Fruit fly (Drosophila melanogaster) whole organism, embryonic: ENCODE measurements around the gene mEFG1.

ENCODE experiments used
- Ada2b ChIP-seq: fragments of 200-800 bp; sonication (Bioruptor generic); IDR thresholded peaks from 2 replicates; pipeline ENCODE4 v1.3.6; 2022; ENCODE audit warnings: missing biosample characterization, missing genetic modification characterization
- Atf3 ChIP-seq: fragments of 200-800 bp; sonication (Bioruptor generic); optimal IDR thresholded peaks from 3 replicates; lab custom pipeline; 2016; ENCODE audit warnings: missing biosample characterization, missing genetic modification characterization
- CG10209 ChIP-seq: fragments of 200-800 bp; sonication (Bioruptor generic); optimal IDR thresholded peaks from 3 replicates; lab custom pipeline; 2017; ENCODE audit warnings: missing biosample characterization, mild to moderate bottlenecking, missing genetic modification characterization, missing genetic modification reagents
- CG10543 ChIP-seq: fragments of 200-800 bp; sonication (Bioruptor generic); optimal IDR thresholded peaks from 3 replicates; lab custom pipeline; 2017; ENCODE audit warnings: missing biosample characterization, mild to moderate bottlenecking, missing genetic modification characterization, moderate library complexity
- CG11093 ChIP-seq: fragments of 200-800 bp; sonication (Bioruptor generic); IDR thresholded peaks from 3 replicates; pipeline ENCODE4 v1.3.6; 2022; ENCODE audit warnings: missing biosample characterization, missing genetic modification characterization
- CG11456 ChIP-seq: fragments of 200-800 bp; sonication (Bioruptor generic); IDR thresholded peaks from 3 replicates; pipeline ENCODE4 v1.3.6; 2022; ENCODE audit warnings: missing biosample characterization, missing genetic modification characterization
- CG1233 ChIP-seq: fragments of 200-800 bp; sonication (Bioruptor generic); optimal IDR thresholded peaks from 4 replicates; lab custom pipeline; 2018; ENCODE audit warnings: missing biosample characterization, mild to moderate bottlenecking, missing genetic modification characterization
- CG1603 ChIP-seq: fragments of 200-800 bp; sonication (Bioruptor generic); optimal IDR thresholded peaks from 2 replicates; lab custom pipeline; 2019; ENCODE audit warnings: missing biosample characterization, mild to moderate bottlenecking, missing genetic modification characterization, moderate library complexity
- CG18476 ChIP-seq: fragments of 200-800 bp; sonication (Bioruptor generic); optimal IDR thresholded peaks from 2 replicates; lab custom pipeline; 2016; ENCODE audit warnings: missing biosample characterization, mild to moderate bottlenecking, missing genetic modification characterization
- CG2712 ChIP-seq: fragments of 200-800 bp; optimal IDR thresholded peaks from 3 replicates; lab custom pipeline; 2019; ENCODE audit warnings: missing biosample characterization, mild to moderate bottlenecking, missing genetic modification characterization, moderate library complexity
- CG3407 ChIP-seq: fragments of 200-800 bp; sonication (Bioruptor generic); optimal IDR thresholded peaks from 2 replicates; lab custom pipeline; 2018; ENCODE audit warnings: missing biosample characterization, mild to moderate bottlenecking, missing genetic modification characterization
- CG4424 ChIP-seq: fragments of 200-800 bp; sonication (Bioruptor generic); optimal IDR thresholded peaks from 3 replicates; lab custom pipeline; 2016; ENCODE audit warnings: missing biosample characterization, missing genetic modification characterization
- CG8281 ChIP-seq: fragments of 200-800 bp; sonication (Bioruptor generic); optimal IDR thresholded peaks from 2 replicates; lab custom pipeline; 2018; ENCODE audit warnings: missing biosample characterization, mild to moderate bottlenecking, missing genetic modification characterization, moderate library complexity
- CG8944 ChIP-seq: fragments of 200-800 bp; sonication (Bioruptor generic); optimal IDR thresholded peaks from 3 replicates; lab custom pipeline; 2016; ENCODE audit warnings: missing biosample characterization, missing genetic modification characterization
- CHES-1-like ChIP-seq: fragments of 200-800 bp; sonication (Bioruptor generic); optimal IDR thresholded peaks from 2 replicates; lab custom pipeline; 2016; ENCODE audit warnings: missing biosample characterization, missing genetic modification characterization
- Dbx ChIP-seq: fragments of 200-800 bp; sonication (Bioruptor generic); IDR thresholded peaks from 3 replicates; pipeline ENCODE4 v1.3.6; 2022; ENCODE audit warnings: missing biosample characterization, missing genetic modification characterization
- Deaf1 ChIP-seq: fragments of 200-800 bp; optimal IDR thresholded peaks from 3 replicates; lab custom pipeline; 2019; ENCODE audit warnings: missing biosample characterization, mild to moderate bottlenecking, missing genetic modification characterization, moderate library complexity
- Dref ChIP-seq: fragments of 200-800 bp; sonication (Bioruptor generic); IDR thresholded peaks from 2 replicates; pipeline ENCODE4 v1.3.6; 2022; ENCODE audit warnings: missing biosample characterization, missing genetic modification characterization
- Ets65A ChIP-seq: fragments of 200-800 bp; sonication (Bioruptor generic); peaks from one replicate; lab custom pipeline; 2016; ENCODE audit warnings: missing biosample characterization, missing genetic modification characterization
- HHEX ChIP-seq: fragments of 200-800 bp; sonication (Bioruptor generic); optimal IDR thresholded peaks from 3 replicates; lab custom pipeline; 2017; ENCODE audit warnings: missing biosample characterization, mild to moderate bottlenecking, missing genetic modification characterization, missing genetic modification reagents
- HLH54F ChIP-seq: fragments of 200-800 bp; sonication (Bioruptor generic); optimal IDR thresholded peaks from 3 replicates; lab custom pipeline; 2016; ENCODE audit warnings: missing biosample characterization, missing genetic modification characterization
- Hsf ChIP-seq: fragments of 200-800 bp; sonication (Bioruptor generic); optimal IDR thresholded peaks from 3 replicates; lab custom pipeline; 2016; ENCODE audit warnings: missing biosample characterization, missing genetic modification characterization
- Kr ChIP-seq: fragments of 200-800 bp; sonication (Bioruptor generic); optimal IDR thresholded peaks from 2 replicates; lab custom pipeline; 2017; ENCODE audit warnings: missing biosample characterization, mild to moderate bottlenecking, missing genetic modification characterization
- Rfx ChIP-seq: fragments of 200-800 bp; sonication (Bioruptor generic); IDR thresholded peaks from 2 replicates; pipeline ENCODE4 v1.3.6; 2022; ENCODE audit warnings: missing biosample characterization, missing genetic modification characterization
- Scr ChIP-seq: fragments of 200-800 bp; sonication (Bioruptor generic); IDR thresholded peaks from 2 replicates; pipeline ENCODE4 v1.3.6; 2022; ENCODE audit warnings: missing biosample characterization, missing genetic modification characterization; ENCODE audit not compliant: partially characterized antibody
- Sox102F ChIP-seq: fragments of 200-800 bp; sonication (Bioruptor generic); optimal IDR thresholded peaks from 2 replicates; lab custom pipeline; 2018; ENCODE audit warnings: missing biosample characterization, mild to moderate bottlenecking, missing genetic modification characterization, moderate library complexity
- Taf1 ChIP-seq: fragments of 200-800 bp; sonication (Bioruptor generic); IDR thresholded peaks from 2 replicates; pipeline ENCODE4 v1.3.6; 2022; ENCODE audit warnings: missing biosample characterization, missing genetic modification characterization
- Tbp ChIP-seq: fragments of >200 bp; optimal IDR thresholded peaks from 2 replicates; lab custom pipeline; 2018; ENCODE audit warnings: missing biosample characterization, missing genetic modification characterization
- YL-1 ChIP-seq: fragments of 200-800 bp; sonication (Bioruptor generic); optimal IDR thresholded peaks from 3 replicates; lab custom pipeline; 2017; ENCODE audit warnings: missing biosample characterization, mild to moderate bottlenecking, missing genetic modification characterization
- ase ChIP-seq: fragments of 200-800 bp; sonication (Bioruptor generic); IDR thresholded peaks from 3 replicates; pipeline ENCODE4 v1.3.6; 2022; ENCODE audit warnings: missing biosample characterization, missing genetic modification characterization
- ato ChIP-seq: fragments of 200-800 bp; sonication (Bioruptor generic); IDR thresholded peaks from 2 replicates; pipeline ENCODE4 v1.3.6; 2022; ENCODE audit warnings: missing biosample characterization, missing genetic modification characterization; ENCODE audit not compliant: partially characterized antibody
- bab2 ChIP-seq: fragments of 200-800 bp; sonication (Bioruptor generic); optimal IDR thresholded peaks from 2 replicates; lab custom pipeline; 2016; ENCODE audit warnings: missing biosample characterization, missing genetic modification characterization
- dan ChIP-seq: fragments of 200-800 bp; sonication (Bioruptor generic); IDR thresholded peaks from 2 replicates; pipeline ENCODE4 v1.3.6; 2022; ENCODE audit warnings: missing biosample characterization, missing genetic modification characterization
- emc ChIP-seq: fragments of 200-800 bp; sonication (Bioruptor generic); optimal IDR thresholded peaks from 2 replicates; lab custom pipeline; 2016; ENCODE audit warnings: missing biosample characterization, missing genetic modification characterization
- fd3F ChIP-seq: fragments of 200-800 bp; sonication (Bioruptor generic); optimal IDR thresholded peaks from 2 replicates; lab custom pipeline; 2018; ENCODE audit warnings: missing biosample characterization, mild to moderate bottlenecking, missing genetic modification characterization, moderate library complexity
- fu2 ChIP-seq: fragments of 200-800 bp; sonication (Bioruptor generic); optimal IDR thresholded peaks from 2 replicates; lab custom pipeline; 2016; ENCODE audit warnings: missing biosample characterization, missing genetic modification characterization
- gsb ChIP-seq: fragments of 200-800 bp; sonication (Bioruptor generic); IDR thresholded peaks from 2 replicates; pipeline ENCODE4 v1.3.6; 2022; ENCODE audit warnings: missing biosample characterization, missing genetic modification characterization
- her ChIP-seq: fragments of 200-800 bp; sonication (Bioruptor generic); optimal IDR thresholded peaks from 2 replicates; lab custom pipeline; 2016; ENCODE audit warnings: missing biosample characterization, missing genetic modification characterization
- jumu ChIP-seq: fragments of 200-800 bp; sonication (Bioruptor generic); optimal IDR thresholded peaks from 3 replicates; lab custom pipeline; 2016; ENCODE audit warnings: missing biosample characterization, missing genetic modification characterization
- knrl ChIP-seq: fragments of 200-800 bp; sonication (Bioruptor generic); IDR thresholded peaks from 3 replicates; pipeline ENCODE4 v1.3.6; 2022; ENCODE audit warnings: missing biosample characterization, missing genetic modification characterization; ENCODE audit not compliant: partially characterized antibody
- nau ChIP-seq: fragments of 200-800 bp; sonication (Bioruptor generic); optimal IDR thresholded peaks from 3 replicates; lab custom pipeline; 2017; ENCODE audit warnings: missing biosample characterization, mild to moderate bottlenecking, missing genetic modification characterization, missing genetic modification reagents
- nom ChIP-seq: fragments of 200-800 bp; sonication (Bioruptor generic); optimal IDR thresholded peaks from 2 replicates; lab custom pipeline; 2017; ENCODE audit warnings: missing biosample characterization, missing genetic modification characterization, mild to moderate bottlenecking, moderate library complexity, missing genetic modification reagents
- odd ChIP-seq: fragments of 200-800 bp; sonication (Bioruptor generic); optimal IDR thresholded peaks from 2 replicates; lab custom pipeline; 2017; ENCODE audit warnings: missing biosample characterization, mild to moderate bottlenecking, missing genetic modification characterization
- psq ChIP-seq: fragments of 200-800 bp; sonication (Bioruptor generic); optimal IDR thresholded peaks from 2 replicates; lab custom pipeline; 2017; ENCODE audit warnings: missing biosample characterization, missing genetic modification characterization
- schlank ChIP-seq: fragments of 200-800 bp; sonication (Bioruptor generic); optimal IDR thresholded peaks from 2 replicates; lab custom pipeline; 2018; ENCODE audit warnings: missing biosample characterization, mild to moderate bottlenecking, missing genetic modification characterization
- sd ChIP-seq: fragments of 200-800 bp; sonication (Bioruptor generic); optimal IDR thresholded peaks from 3 replicates; lab custom pipeline; 2018; ENCODE audit warnings: missing biosample characterization, mild to moderate bottlenecking, missing genetic modification characterization, moderate library complexity
- tio ChIP-seq: fragments of 200-800 bp; sonication (Bioruptor generic); optimal IDR thresholded peaks from 2 replicates; lab custom pipeline; 2017; ENCODE audit warnings: missing biosample characterization, missing genetic modification characterization, inconsistent platforms
- toy ChIP-seq: fragments of 200-800 bp; sonication (Bioruptor generic); IDR thresholded peaks from 2 replicates; pipeline ENCODE4 v1.3.6; 2022; ENCODE audit warnings: missing biosample characterization, missing genetic modification characterization
- twi ChIP-seq: fragments of 200-800 bp; optimal IDR thresholded peaks from 2 replicates; lab custom pipeline; 2019; ENCODE audit warnings: missing biosample characterization, mild to moderate bottlenecking, missing genetic modification characterization, moderate library complexity
- wek ChIP-seq: fragments of 200-800 bp; sonication (Bioruptor generic); optimal IDR thresholded peaks from 3 replicates; lab custom pipeline; 2018; ENCODE audit warnings: missing biosample characterization, mild to moderate bottlenecking, missing genetic modification characterization, moderate library complexity
- wor ChIP-seq: fragments of 200-800 bp; sonication (Bioruptor generic); IDR thresholded peaks from 2 replicates; pipeline ENCODE4 v1.3.6; 2022; ENCODE audit warnings: missing biosample characterization, missing genetic modification characterization

The mEFG1 gene

DNA sequence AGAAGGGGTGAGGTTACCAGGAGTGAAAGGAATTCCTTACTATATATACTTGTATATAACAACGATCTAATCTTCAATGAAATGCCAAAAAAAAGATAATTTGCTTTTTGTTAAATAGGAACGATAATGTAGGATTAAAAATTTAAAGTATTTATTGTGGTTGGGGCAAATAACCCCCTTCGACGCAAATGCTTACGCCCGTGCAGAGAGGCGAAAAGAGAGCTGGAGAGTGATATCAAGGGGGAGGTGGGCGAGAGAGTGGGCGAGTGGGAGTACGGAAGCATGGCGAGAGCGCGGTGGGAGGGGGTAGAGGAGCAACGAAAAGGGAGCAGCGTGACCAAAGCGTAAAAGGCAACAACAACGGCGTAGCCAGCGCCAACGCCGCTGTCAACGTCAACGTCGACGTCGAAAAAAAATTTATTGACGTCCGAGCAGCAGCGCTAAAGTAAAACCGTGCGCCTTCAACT lies 34.3 kb downstream of the mEFG1 start (continued):
- TF ChIP-seq ase: peak; percentile 98
- TF ChIP-seq CG8944 (GFP tag; lab: Kevin White, UChicago): peak; percentile 95
- peak; percentile 98 for TF ChIP-seq Sox102F
- TF ChIP-seq CG8281 (tag; lab: Kevin White, UChicago): peak; percentile 83
- TF ChIP-seq Dbx: peak; percentile 98
- peak; percentile 92 for TF ChIP-seq twi (tag; lab: Kevin White, UChicago)
- peak; percentile 98 for TF ChIP-seq nom (GFP tag; lab: Kevin White, UChicago)
- peak; percentile 94 for TF ChIP-seq schlank (tag; lab: Kevin White, UChicago)
- peak; percentile 96 for TF ChIP-seq bab2 (GFP tag; lab: Kevin White, UChicago)
- peak; percentile 94 for TF ChIP-seq CG1603 (tag; lab: Kevin White, UChicago)
- TF ChIP-seq Atf3 (GFP tag; lab: Kevin White, UChicago): peak; percentile 94
- TF ChIP-seq psq (GFP tag; lab: Kevin White, UChicago): peak; percentile 91
- peak; percentile 98 for TF ChIP-seq Rfx (GFP tag; lab: Robert Waterston, UW)
- peak; percentile 98 for TF ChIP-seq CG11093
- peak; percentile 97 for TF ChIP-seq tio (GFP tag; lab: Kevin White, UChicago)
- TF ChIP-seq CG1233 (GFP tag; lab: Kevin White, UChicago): peak; percentile 97
- peak; percentile 86 for TF ChIP-seq wek
- TF ChIP-seq CG2712 (tag; lab: Kevin White, UChicago): peak; percentile 98
- TF ChIP-seq her (GFP tag; lab: Kevin White, UChicago): peak; percentile 90
- TF ChIP-seq Hsf (GFP tag; lab: Kevin White, UChicago): peak; percentile 98
- peak; percentile 42; the same call in 1 of the 2 replicates for TF ChIP-seq Dref (GFP tag; lab: Robert Waterston, UW)
- peak; percentile 85 for TF ChIP-seq dan (GFP tag; lab: Robert Waterston, UW)
- peak; percentile 98 for TF ChIP-seq nau (GFP tag; lab: Kevin White, UChicago)
- peak; percentile 97 for TF ChIP-seq odd (GFP tag; lab: Kevin White, UChicago)
- TF ChIP-seq CHES-1-like: peak; percentile 97
- peak; percentile 95 for TF ChIP-seq jumu (GFP tag; lab: Kevin White, UChicago)
- TF ChIP-seq Ada2b (GFP tag; lab: Robert Waterston, UW): peak; percentile 96
- peak; percentile 95 for TF ChIP-seq gsb (GFP tag; lab: Robert Waterston, UW)
- peak; percentile 98 for TF ChIP-seq HHEX (GFP tag; lab: Kevin White, UChicago)
- TF ChIP-seq CG11456 (GFP tag; lab: Robert Waterston, UW): peak; percentile 97
- peak; percentile 81 for TF ChIP-seq Deaf1 (tag; lab: Kevin White, UChicago)
- no peak; the same call in 1 of the 2 replicates for TF ChIP-seq Scr
- TF ChIP-seq emc: peak; percentile 92
- peak; percentile 99 for TF ChIP-seq Ets65A (GFP tag; lab: Kevin White, UChicago)
- peak; percentile 96 for TF ChIP-seq fd3F (GFP tag; lab: Kevin White, UChicago)
- TF ChIP-seq wor: peak; percentile 99
- TF ChIP-seq Kr (GFP tag; lab: Kevin White, UChicago): peak; percentile 42
- TF ChIP-seq Tbp (GFP tag; lab: Kevin White, UChicago): no peak
- TF ChIP-seq CG10543 (GFP tag; lab: Kevin White, UChicago): peak; percentile 99
- peak; percentile 94 for TF ChIP-seq Taf1
- peak; percentile 97 for TF ChIP-seq HLH54F (GFP tag; lab: Kevin White, UChicago)
- no peak; the same call in 2 of the 3 replicates for TF ChIP-seq knrl (GFP tag; lab: Robert Waterston, UW)
- peak; percentile 95 for TF ChIP-seq YL-1
- peak; percentile 94 for TF ChIP-seq fu2 (GFP tag; lab: Kevin White, UChicago)
- TF ChIP-seq toy (GFP tag; lab: Robert Waterston, UW): peak; percentile 89
- TF ChIP-seq ato: no peak
- TF ChIP-seq CG18476 (GFP tag; lab: Kevin White, UChicago): peak; percentile 96
- TF ChIP-seq CG10209: peak; percentile 98
- TF ChIP-seq CG3407 (GFP tag; lab: Kevin White, UChicago): peak; percentile 97
- peak; percentile 97 for TF ChIP-seq CG4424 (GFP tag; lab: Kevin White, UChicago)
- peak; percentile 94 for TF ChIP-seq sd (tag; lab: Kevin White, UChicago)
